Fruit fly (Drosophila melanogaster): ENCODE data around the gene RIOK1.

DNA sequence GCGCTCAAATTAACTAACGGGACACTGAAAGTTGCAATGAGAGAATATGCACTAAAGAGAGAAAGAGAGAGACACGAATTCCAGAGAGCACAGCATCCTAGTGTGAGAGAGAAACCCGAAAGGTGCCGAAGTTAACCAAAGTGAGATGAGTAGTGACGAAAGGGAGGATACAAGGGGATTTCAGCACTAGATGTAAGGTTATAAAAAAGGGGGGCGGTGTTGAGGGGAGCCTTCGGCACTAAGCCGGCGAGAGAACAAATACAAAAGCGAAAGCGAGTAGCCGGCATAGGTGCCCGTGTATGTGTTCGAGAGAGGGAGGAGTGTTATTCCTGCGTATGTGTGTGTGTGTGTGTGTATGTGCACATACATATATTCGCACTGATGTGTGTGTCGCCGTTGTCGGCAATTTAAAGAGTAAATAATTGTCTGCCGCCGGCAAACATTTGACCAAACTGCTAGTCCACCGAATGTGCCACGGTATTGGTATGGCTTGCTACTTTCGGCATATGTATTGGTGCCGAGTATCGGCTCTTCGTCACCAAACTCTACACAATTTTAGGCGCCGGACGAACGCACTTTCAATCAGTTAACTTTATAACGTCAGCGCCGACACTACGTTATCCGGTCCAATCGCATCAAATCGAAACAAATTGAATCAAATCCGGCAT, 51.6 kb downstream of the RIOK1 start, which contains the start of gene CG7368:
- TF ChIP-seq CG8478 (optimal IDR thresholded peaks at IDR 0.05) (no peak), psq (GFP tag; optimal IDR thresholded peaks at IDR 0.05) (no peak), CG3065 (GFP tag; optimal IDR thresholded peaks at IDR 0.05) (no peak), inv (GFP tag; IDR thresholded peaks at IDR 0.05; ENCODE audit: partially characterized antibody) (no peak)
